Worm (Caenorhabditis elegans) whole organism, midembryonic: ENCODE measurements around the gene rhgf-1.

Source experiments
- T22C8.4 ChIP-seq: fragments of 200-800 bp; sonication (Bioruptor generic); IDR thresholded peaks from 2 replicates; pipeline ENCODE4 v1.3.6; 2022; ENCODE audit warnings: missing genetic modification characterization, missing compliant biosample characterization
- cog-1 ChIP-seq: sonication (generic microtip); optimal IDR thresholded peaks from 2 replicates; lab custom pipeline; 2016; ENCODE audit warnings: missing genetic modification characterization, missing compliant biosample characterization
- flt-1 ChIP-seq: fragments of 200-800 bp; sonication (Bioruptor generic); IDR thresholded peaks from 2 replicates; pipeline ENCODE4 v1.3.6; 2022; ENCODE audit warnings: missing genetic modification characterization, missing compliant biosample characterization
- klf-2 ChIP-seq: fragments of 200-800 bp; sonication (Bioruptor generic); conservative IDR thresholded peaks from 2 replicates; pipeline ENCODE4 v1.3.6; 2022; ENCODE audit warnings: missing genetic modification reagents, missing genetic modification characterization, missing compliant biosample characterization
- med-1 ChIP-seq: sonication (generic microtip); optimal IDR thresholded peaks from 2 replicates; lab custom pipeline; 2017; ENCODE audit warnings: missing genetic modification characterization, mild to moderate bottlenecking, missing compliant biosample characterization, antibody characterized with exemption, missing genetic modification reagents; ENCODE audit not compliant: insufficient read depth
- ref-1 ChIP-seq: fragments of 200-800 bp; sonication (Bioruptor generic); conservative IDR thresholded peaks from 2 replicates; pipeline ENCODE4 v1.3.6; 2022; ENCODE audit warnings: missing genetic modification reagents, missing genetic modification characterization, missing compliant biosample characterization
- tab-1 ChIP-seq: fragments of 200-800 bp; sonication (Bioruptor generic); IDR thresholded peaks from 2 replicates; pipeline ENCODE4 v1.3.6; 2022; ENCODE audit warnings: missing genetic modification characterization, missing compliant biosample characterization
- ztf-23 ChIP-seq: fragments of 200-800 bp; sonication (Bioruptor generic); IDR thresholded peaks from 2 replicates; pipeline ENCODE4 v1.3.6; 2022; ENCODE audit warnings: missing genetic modification reagents, missing genetic modification characterization, missing compliant biosample characterization
- ztf-29 ChIP-seq: fragments of 200-800 bp; sonication (Bioruptor generic); IDR thresholded peaks from 2 replicates; pipeline ENCODE4 v1.3.6; 2022; ENCODE audit warnings: missing genetic modification reagents, missing genetic modification characterization, missing compliant biosample characterization

ce11 chrX:10684533-10684932 is 27.1 kb downstream of the rhgf-1 start:
- TF ChIP-seq cog-1 = no peak
- no peak for TF ChIP-seq med-1 (GFP tag; lab: Kevin White, UChicago)
- TF ChIP-seq T22C8.4 (GFP tag; lab: Robert Waterston, UW) = no peak; the same call in 1 of the 2 replicates
- TF ChIP-seq flt-1 (GFP tag; lab: Robert Waterston, UW) = no peak
- TF ChIP-seq ref-1 (GFP tag; lab: Robert Waterston, UW) = no peak
- TF ChIP-seq klf-2 (GFP tag; lab: Robert Waterston, UW) = no peak
- TF ChIP-seq ztf-23 = no peak
- TF ChIP-seq tab-1 (GFP tag; lab: Robert Waterston, UW) = no peak
- TF ChIP-seq ztf-29 (GFP tag; lab: Robert Waterston, UW) = no peak
